Worm (Caenorhabditis elegans) whole organism, young adult: ENCODE measurements around the gene bath-41.

Source experiments
- B0035.1 ChIP-seq: sonication (generic microtip); optimal IDR thresholded peaks from 2 replicates; lab custom pipeline; 2016; ENCODE audit warnings: missing genetic modification characterization, mild to moderate bottlenecking, missing compliant biosample characterization, missing genotype, missing genetic modification reagents
- B0261.1 ChIP-seq: sonication (generic microtip); optimal IDR thresholded peaks from 2 replicates; lab custom pipeline; 2016; ENCODE audit warnings: mild to moderate bottlenecking, missing genetic modification characterization, moderate library complexity, missing compliant biosample characterization
- D2030.7 ChIP-seq: fragments of 200-800 bp; sonication (Bioruptor generic); IDR thresholded peaks from 2 replicates; pipeline ENCODE4 v1.3.6; 2022; ENCODE audit warnings: missing genetic modification reagents, missing genetic modification characterization, missing compliant biosample characterization
- F22D6.2 ChIP-seq: sonication (generic microtip); optimal IDR thresholded peaks from 2 replicates; lab custom pipeline; 2016; ENCODE audit warnings: mild to moderate bottlenecking, missing genetic modification characterization, missing compliant biosample characterization
- F23B12.7 ChIP-seq: sonication (generic microtip); optimal IDR thresholded peaks from 2 replicates; lab custom pipeline; 2017; ENCODE audit warnings: missing genetic modification characterization, mild to moderate bottlenecking, missing compliant biosample characterization, antibody characterized with exemption, moderate library complexity; ENCODE audit not compliant: insufficient read depth
- F33H1.4 ChIP-seq: fragments of 200-800 bp; sonication (Bioruptor generic); IDR thresholded peaks from 2 replicates; pipeline ENCODE4 v1.3.6; 2022; ENCODE audit warnings: missing genetic modification reagents, missing genetic modification characterization, missing compliant biosample characterization
- T26A5.8 ChIP-seq: sonication (generic microtip); optimal IDR thresholded peaks from 2 replicates; lab custom pipeline; 2016; ENCODE audit warnings: missing genetic modification characterization, missing compliant biosample characterization
- Y53F4B.3 ChIP-seq: fragments of 200-800 bp; sonication (Bioruptor generic); IDR thresholded peaks from 2 replicates; pipeline ENCODE4 v1.3.6; 2022; ENCODE audit warnings: missing genetic modification reagents, missing genetic modification characterization, missing compliant biosample characterization
- Y67H2A.10 ChIP-seq: fragments of 200-800 bp; sonication (Bioruptor generic); conservative IDR thresholded peaks from 2 replicates; pipeline ENCODE4 v1.3.6; 2022; ENCODE audit warnings: missing genetic modification reagents, missing genetic modification characterization, missing compliant biosample characterization
- aptf-3 ChIP-seq: fragments of 200-800 bp; sonication (Bioruptor generic); IDR thresholded peaks from 2 replicates; pipeline ENCODE4 v1.3.6; 2022; ENCODE audit warnings: missing genetic modification characterization, missing compliant biosample characterization
- ccch-3 ChIP-seq: fragments of 200-800 bp; sonication (Bioruptor generic); optimal IDR thresholded peaks from 2 replicates; lab custom pipeline; 2018; ENCODE audit warnings: mild to moderate bottlenecking, missing genetic modification characterization, missing compliant biosample characterization
- ceh-100 ChIP-seq: fragments of 200-800 bp; sonication (Bioruptor generic); IDR thresholded peaks from 2 replicates; pipeline ENCODE4 v1.3.6; 2022; ENCODE audit warnings: missing genetic modification reagents, missing genetic modification characterization, missing compliant biosample characterization
- ceh-40 ChIP-seq: fragments of 200-800 bp; sonication (Bioruptor generic); IDR thresholded peaks from 2 replicates; pipeline ENCODE4 v1.3.6; 2022; ENCODE audit warnings: missing genetic modification characterization, missing compliant biosample characterization
- ceh-58 ChIP-seq: fragments of 200-800 bp; sonication (Bioruptor generic); IDR thresholded peaks from 2 replicates; pipeline ENCODE4 v1.3.6; 2022; ENCODE audit warnings: missing genetic modification characterization, missing compliant biosample characterization
- chd-7 ChIP-seq: sonication (generic microtip); optimal IDR thresholded peaks from 2 replicates; lab custom pipeline; 2016; ENCODE audit warnings: mild to moderate bottlenecking, missing genetic modification characterization, moderate library complexity, missing compliant biosample characterization
- dox-1 ChIP-seq: fragments of 200-800 bp; sonication (Bioruptor generic); IDR thresholded peaks from 2 replicates; pipeline ENCODE4 v1.3.6; 2022; ENCODE audit warnings: missing genetic modification reagents, missing genetic modification characterization, missing compliant biosample characterization
- dpff-1 ChIP-seq: sonication (generic microtip); optimal IDR thresholded peaks from 2 replicates; lab custom pipeline; 2017; ENCODE audit warnings: mild to moderate bottlenecking, missing genetic modification characterization, missing compliant biosample characterization
- egl-18 ChIP-seq: fragments of 200-800 bp; sonication (Bioruptor generic); IDR thresholded peaks from 2 replicates; pipeline ENCODE4 v1.3.6; 2022; ENCODE audit warnings: missing genetic modification reagents, missing genetic modification characterization, missing compliant biosample characterization
- fkh-3 ChIP-seq: sonication (generic microtip); optimal IDR thresholded peaks from 2 replicates; lab custom pipeline; 2016; ENCODE audit warnings: mild to moderate bottlenecking, missing genetic modification characterization, missing compliant biosample characterization
- gei-17 ChIP-seq: fragments of 200-800 bp; sonication (Bioruptor generic); optimal IDR thresholded peaks from 2 replicates; lab custom pipeline; 2018; ENCODE audit warnings: mild to moderate bottlenecking, missing genetic modification characterization, missing compliant biosample characterization
- hmg-20 ChIP-seq: fragments of 200-800 bp; sonication (Bioruptor generic); IDR thresholded peaks from 2 replicates; pipeline ENCODE4 v1.3.6; 2022; ENCODE audit warnings: missing genetic modification reagents, missing genetic modification characterization, missing compliant biosample characterization
- let-526 ChIP-seq: fragments of 200-800 bp; sonication (Bioruptor generic); IDR thresholded peaks from 2 replicates; pipeline ENCODE4 v1.3.6; 2022; ENCODE audit warnings: missing genetic modification reagents, missing genetic modification characterization, missing compliant biosample characterization
- let-607 ChIP-seq, 2 experiments: fragments of 200-800 bp in 1 of 2; sonication (Bioruptor generic) in 1 of 2; sonication (generic microtip) in 1 of 2; optimal IDR thresholded peaks; 2 replicates each; lab custom pipeline; 2016 to 2018; ENCODE audit warnings: mild to moderate bottlenecking in 2 of 2, missing compliant biosample characterization in 2 of 2, missing genetic modification characterization in 2 of 2, moderate library complexity in 2 of 2, missing genotype in 1 of 2
- lin-26 ChIP-seq: fragments of 200-800 bp; sonication (Bioruptor generic); IDR thresholded peaks from 2 replicates; pipeline ENCODE4 v1.3.6; 2022; ENCODE audit warnings: missing genetic modification reagents, missing genetic modification characterization, missing compliant biosample characterization
- mcd-1 ChIP-seq: fragments of 200-800 bp; sonication (Bioruptor generic); IDR thresholded peaks from 2 replicates; pipeline ENCODE4 v1.3.6; 2022; ENCODE audit warnings: missing genetic modification reagents, missing genetic modification characterization, missing compliant biosample characterization
- mel-28 ChIP-seq: sonication (generic microtip); optimal IDR thresholded peaks from 2 replicates; lab custom pipeline; 2016; ENCODE audit warnings: borderline replicate concordance, mild to moderate bottlenecking, missing genetic modification characterization, missing compliant biosample characterization
- mxl-1 ChIP-seq: sonication (generic microtip); optimal IDR thresholded peaks from 2 replicates; lab custom pipeline; 2016; ENCODE audit warnings: missing genetic modification characterization, missing compliant biosample characterization
- nfya-2 ChIP-seq: fragments of 200-800 bp; sonication (Bioruptor generic); IDR thresholded peaks from 2 replicates; pipeline ENCODE4 v1.3.6; 2022; ENCODE audit warnings: missing genetic modification reagents, missing genetic modification characterization, missing compliant biosample characterization
- nhr-80 ChIP-seq: sonication (generic microtip); optimal IDR thresholded peaks from 2 replicates; lab custom pipeline; 2016; ENCODE audit warnings: missing genetic modification characterization, missing compliant biosample characterization
- nhr-90 ChIP-seq: sonication (generic microtip); optimal IDR thresholded peaks from 2 replicates; lab custom pipeline; 2016; ENCODE audit warnings: missing genotype, mild to moderate bottlenecking, missing genetic modification characterization, missing compliant biosample characterization
- pbrm-1 ChIP-seq: fragments of 200-800 bp; sonication (Bioruptor generic); IDR thresholded peaks from 2 replicates; pipeline ENCODE4 v1.3.6; 2022; ENCODE audit warnings: missing genetic modification reagents, missing genetic modification characterization, missing compliant biosample characterization
- pha-4 ChIP-seq: fragments of 150-350 bp; sonication (generic microtip); optimal IDR thresholded peaks from 2 replicates; lab custom pipeline; 2014; ENCODE audit warnings: missing biosample characterization, missing genetic modification reagents, missing genetic modification characterization
- rcor-1 ChIP-seq: fragments of 200-800 bp; sonication (Bioruptor generic); IDR thresholded peaks from 2 replicates; pipeline ENCODE4 v1.3.6; 2022; ENCODE audit warnings: missing genetic modification reagents, missing genetic modification characterization, missing compliant biosample characterization
- rpc-1 ChIP-seq, 2 experiments: fragments of 150-350 bp in 1 of 2; sonication (generic microtip) in 1 of 2; optimal IDR thresholded peaks; 2 replicates each; lab custom pipeline; 2014 to 2018; ENCODE audit warnings: missing biosample characterization in 1 of 2, missing genetic modification characterization in 1 of 2, missing genetic modification reagents in 1 of 2, missing genotype in 1 of 2
- snpc-1.3 ChIP-seq: sonication (generic microtip); optimal IDR thresholded peaks from 2 replicates; lab custom pipeline; 2017; ENCODE audit warnings: missing genetic modification characterization, mild to moderate bottlenecking, missing compliant biosample characterization, antibody characterized with exemption, moderate library complexity, missing genotype, missing genetic modification reagents; ENCODE audit not compliant: insufficient read depth
- somi-1 ChIP-seq: fragments of 200-800 bp; sonication (Bioruptor generic); optimal IDR thresholded peaks from 2 replicates; lab custom pipeline; 2018; ENCODE audit warnings: mild to moderate bottlenecking, missing genetic modification characterization, missing compliant biosample characterization
- xnd-1 ChIP-seq: sonication (generic microtip); optimal IDR thresholded peaks from 2 replicates; lab custom pipeline; 2016; ENCODE audit warnings: missing genotype, missing genetic modification reagents, missing genetic modification characterization, missing compliant biosample characterization
- ztf-26 ChIP-seq: sonication (generic microtip); optimal IDR thresholded peaks from 2 replicates; lab custom pipeline; 2017; ENCODE audit warnings: missing genetic modification characterization, missing compliant biosample characterization
- ztf-28 ChIP-seq: fragments of 200-800 bp; sonication (Bioruptor generic); IDR thresholded peaks from 2 replicates; pipeline ENCODE4 v1.3.6; 2022; ENCODE audit warnings: missing genetic modification reagents, missing genetic modification characterization, missing compliant biosample characterization

The bath-41 gene

DNA sequence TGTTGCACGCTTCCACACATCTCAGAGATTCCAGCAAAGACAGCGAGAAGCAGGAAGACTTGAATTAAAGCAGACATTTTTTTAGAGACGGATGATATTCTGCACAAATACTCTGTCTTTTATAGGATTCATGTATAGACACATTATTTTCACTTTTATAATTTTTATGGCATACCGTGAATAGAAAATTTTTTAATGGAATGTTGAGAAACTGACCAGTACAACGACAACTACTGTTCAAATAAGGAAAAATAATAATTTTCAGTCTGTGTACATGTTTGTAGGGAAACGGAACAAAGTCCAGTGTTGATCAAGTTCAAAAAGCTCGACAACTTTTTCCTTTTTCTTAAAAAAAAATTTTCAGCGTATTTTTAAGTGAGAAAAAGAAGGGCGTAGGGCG is 14.5 kb upstream of the bath-41 start, which contains the start of gene Y102E9.6 (continued):
- TF ChIP-seq ceh-100 (GFP tag; lab: Robert Waterston, UW) (no peak), dox-1 (GFP tag; lab: Robert Waterston, UW) (no peak)

DNA sequence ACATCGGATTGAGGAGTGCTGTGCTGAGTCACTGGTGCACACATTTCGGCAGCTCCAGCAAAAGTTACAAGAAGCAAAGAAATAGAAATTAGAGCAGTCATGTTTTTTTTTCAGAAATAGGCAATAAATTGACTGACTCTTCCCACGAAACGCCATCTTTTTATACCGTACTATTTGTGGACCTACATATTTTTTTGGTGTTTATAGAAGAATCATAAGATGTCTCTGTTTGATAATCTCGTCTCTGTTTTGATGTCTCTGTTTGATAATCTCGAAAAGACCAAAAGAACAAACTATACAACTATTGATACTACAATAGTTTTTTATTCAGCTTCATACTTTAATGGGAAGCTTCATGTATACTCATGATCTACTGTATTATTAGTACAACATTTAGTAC is 12.4 kb upstream of the bath-41 start, which contains the start of gene Y102E9.3:
Gene Y102E9.3 (minus strand): TSS at position 101 of the 400 bp plus-strand sequence.
- no peak for TF ChIP-seq Y67H2A.10 (GFP tag; lab: Robert Waterston, UW)
- no peak for TF ChIP-seq fkh-3 (tag; lab: Kevin White, UChicago)
- no peak for TF ChIP-seq hmg-20
- no peak for TF ChIP-seq F33H1.4 (GFP tag; lab: Robert Waterston, UW)
- no peak for TF ChIP-seq ceh-40 (GFP tag; lab: Robert Waterston, UW)
- TF ChIP-seq nhr-90 = no peak
- TF ChIP-seq lin-26 (GFP tag; lab: Robert Waterston, UW) = no peak
- no peak for TF ChIP-seq snpc-1.3 (tag; lab: Kevin White, UChicago)
- no peak for TF ChIP-seq T26A5.8 (tag; lab: Kevin White, UChicago)
- TF ChIP-seq dpff-1 (tag; lab: Kevin White, UChicago) = no peak
- no peak for TF ChIP-seq let-607 (tag; optimal IDR thresholded peaks at IDR 0.05; lab: Kevin White, UChicago)
- no peak for TF ChIP-seq rcor-1 (GFP tag; lab: Robert Waterston, UW)
- no peak for TF ChIP-seq D2030.7 (GFP tag; lab: Robert Waterston, UW)
- TF ChIP-seq ceh-58 = no peak
- no peak for TF ChIP-seq mxl-1 (tag; lab: Kevin White, UChicago)
- no peak for TF ChIP-seq ztf-26 (tag; lab: Kevin White, UChicago)
- no peak for TF ChIP-seq Y53F4B.3 (GFP tag; lab: Robert Waterston, UW)

DNA sequence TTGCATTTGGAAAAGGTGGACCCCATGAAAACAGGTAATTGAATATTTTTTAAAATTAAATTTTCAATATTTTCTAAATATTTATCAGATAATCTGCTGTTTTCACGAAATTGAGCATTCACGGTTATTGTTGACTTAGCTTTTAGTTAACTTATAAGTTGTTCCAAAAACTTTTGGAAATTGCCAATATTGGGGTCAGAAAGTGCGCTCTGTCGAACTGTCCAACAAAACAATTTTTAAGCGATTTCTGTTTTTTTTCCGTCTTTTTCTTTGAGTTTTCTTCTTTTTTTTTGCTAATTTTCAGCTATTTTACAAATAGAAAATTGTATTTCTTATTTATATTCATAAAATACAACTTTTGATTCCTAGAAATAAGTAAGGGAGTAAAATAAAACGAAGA is 9.2 kb upstream of the bath-41 start:
- 0 out of 2 replicates have a peak, but pooled peaks have one; percentile 15 for TF ChIP-seq mcd-1 (GFP tag; lab: Robert Waterston, UW)
- TF ChIP-seq egl-18 = no peak
- TF ChIP-seq F23B12.7 (tag; lab: Kevin White, UChicago) = no peak
- no peak for TF ChIP-seq ztf-28 (GFP tag; lab: Robert Waterston, UW)

DNA sequence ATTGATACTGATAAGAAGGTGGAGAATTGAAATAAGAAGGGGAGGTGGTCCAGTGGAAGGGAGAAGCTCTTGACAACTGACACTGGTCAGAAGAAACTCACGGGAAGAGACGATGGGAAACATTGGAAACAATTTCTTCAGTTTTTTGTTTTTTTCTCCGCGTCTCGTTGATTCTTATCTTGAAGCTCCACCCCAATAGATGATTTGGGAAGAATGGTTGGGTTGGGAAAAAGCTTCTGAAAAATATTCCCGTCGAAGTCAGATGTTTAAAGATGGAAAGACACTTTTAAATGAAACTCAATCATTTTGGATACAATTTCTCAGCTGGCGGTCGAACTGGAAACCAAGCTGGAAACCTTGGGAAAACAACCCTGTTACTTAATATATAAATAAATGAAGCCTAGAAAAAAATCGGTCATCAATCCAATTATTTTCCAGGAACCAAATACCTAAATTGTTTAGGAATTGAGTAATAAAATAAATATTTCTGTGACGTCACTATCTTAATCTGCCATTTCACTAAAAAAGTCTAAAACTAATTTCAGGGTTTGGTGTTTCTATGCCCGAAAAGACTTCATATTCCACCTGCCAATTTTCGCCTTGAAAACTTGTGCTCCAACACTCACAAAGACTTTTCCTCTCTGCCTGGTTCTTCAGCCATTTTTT is 8.3 kb upstream of the bath-41 start, which contains the start of the genes Y102E9.5 and odr-4:
Gene Y102E9.5 (minus strand): TSS at position 101 of the 666 bp plus-strand sequence.
Gene odr-4 (plus strand): TSS at position 616 of the 666 bp plus-strand sequence.
- TF ChIP-seq F23B12.7 (tag; lab: Kevin White, UChicago) (no peak), F22D6.2 (tag; lab: Kevin White, UChicago) (no peak), nhr-80 (tag; lab: Kevin White, UChicago) (peak; percentile 4), let-526 (no peak), aptf-3 (GFP tag; lab: Robert Waterston, UW) (no peak)

DNA sequence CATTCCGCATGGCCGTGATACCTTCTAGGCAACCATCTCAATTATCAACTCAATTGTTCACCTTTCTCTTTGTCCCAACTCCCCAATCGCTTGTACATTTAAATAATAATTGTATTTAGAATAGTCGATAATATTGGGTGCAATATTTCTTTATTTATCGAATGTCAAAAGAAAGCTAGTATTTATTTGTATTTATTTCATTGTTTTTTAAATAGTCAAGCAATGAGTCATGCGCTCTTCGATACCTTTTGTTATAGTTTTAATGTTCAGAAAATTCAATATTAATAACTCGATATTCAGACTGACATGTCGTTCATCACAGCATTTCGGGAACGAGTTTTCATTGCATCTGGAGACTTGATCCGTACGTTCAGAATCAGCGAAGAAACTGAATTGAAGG is 3.4 kb upstream of the bath-41 start, which contains the start of gene wdr-4:
Gene wdr-4 (plus strand): TSS at position 301 of the 400 bp plus-strand sequence.
- TF ChIP-seq somi-1 (GFP tag; lab: Kevin White, UChicago) (no peak), pha-4 (tag; lab: Kevin White, UChicago) (no peak), ztf-26 (tag; lab: Kevin White, UChicago) (no peak), B0261.1 (tag; lab: Kevin White, UChicago) (no peak), gei-17 (GFP tag; lab: Kevin White, UChicago) (no peak), B0035.1 (tag; lab: Kevin White, UChicago) (no peak), F33H1.4 (GFP tag; lab: Robert Waterston, UW) (no peak), xnd-1 (tag; lab: Kevin White, UChicago) (no peak), ccch-3 (GFP tag; lab: Kevin White, UChicago) (no peak), chd-7 (tag; lab: Kevin White, UChicago) (no peak), pbrm-1 (GFP tag; lab: Robert Waterston, UW) (no peak), ceh-40 (GFP tag; lab: Robert Waterston, UW) (no peak), mel-28 (tag; lab: Kevin White, UChicago) (no peak), nfya-2 (no peak), rpc-1 (optimal IDR thresholded peaks at IDR 0.05; lab: Kevin White, UChicago) (no peak), rpc-1 (tag; optimal IDR thresholded peaks at IDR 0.05; lab: Kevin White, UChicago) (no peak), lin-26 (GFP tag; lab: Robert Waterston, UW) (no peak)
